Worm (Caenorhabditis elegans): ENCODE results near the gene eef-1B.1.

DNA sequence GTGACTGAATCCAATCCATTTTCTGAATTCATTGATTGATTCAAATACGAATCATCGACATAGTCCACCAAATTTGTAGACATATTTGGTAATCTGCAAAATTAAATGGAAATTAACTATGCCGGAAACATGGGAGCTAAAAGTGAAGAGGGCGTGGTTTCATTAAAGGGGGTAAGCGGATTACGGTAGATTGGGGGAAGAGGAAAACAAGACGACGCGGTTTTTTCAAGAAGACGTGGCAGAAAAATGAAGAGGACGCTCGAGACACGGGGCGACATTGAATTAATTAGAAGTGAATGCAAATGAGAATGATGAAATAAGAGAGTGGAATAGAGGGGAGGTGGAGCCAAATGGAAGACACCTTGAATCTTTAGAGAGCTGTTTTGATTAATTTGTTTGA, 23.2 kb upstream of the eef-1B.1 start, which contains the start of gene npr-17:
- TF ChIP-seq him-1 (tag; optimal IDR thresholded peaks at IDR 0.05) (no peak), W03F9.2 (tag; optimal IDR thresholded peaks at IDR 0.05) (no peak)
